Worm (Caenorhabditis elegans) whole organism, late embryonic: ENCODE results near the gene T21H3.1.

Experiments used
- C38D4.7 ChIP-seq: fragments of 200-800 bp; sonication (Bioruptor generic); optimal IDR thresholded peaks from 2 replicates; lab custom pipeline; 2018; ENCODE audit warnings: mild to moderate bottlenecking, missing genetic modification characterization, moderate library complexity, missing compliant biosample characterization
- F13H6.1 ChIP-seq: sonication (generic microtip); optimal IDR thresholded peaks from 2 replicates; lab custom pipeline; 2016; ENCODE audit warnings: missing genetic modification characterization, missing compliant biosample characterization
- T23F11.4 ChIP-seq: fragments of 200-800 bp; sonication (Bioruptor generic); optimal IDR thresholded peaks from 2 replicates; lab custom pipeline; 2018; ENCODE audit warnings: mild to moderate bottlenecking, missing genetic modification characterization, missing compliant biosample characterization
- ceh-9 ChIP-seq: sonication (generic microtip); optimal IDR thresholded peaks from 2 replicates; lab custom pipeline; 2016; ENCODE audit warnings: mild to moderate bottlenecking, missing genetic modification characterization, inconsistent platforms, missing compliant biosample characterization
- dve-1 ChIP-seq: sonication (generic microtip); optimal IDR thresholded peaks from 2 replicates; lab custom pipeline; 2017; ENCODE audit warnings: antibody characterized with exemption, mild to moderate bottlenecking, missing genetic modification characterization, missing compliant biosample characterization
- gmeb-2 ChIP-seq: sonication (generic microtip); optimal IDR thresholded peaks from 2 replicates; lab custom pipeline; 2016; ENCODE audit warnings: missing genetic modification characterization, inconsistent platforms, missing compliant biosample characterization
- hlh-13 ChIP-seq: fragments of 200-800 bp; sonication (Bioruptor generic); optimal IDR thresholded peaks from 2 replicates; lab custom pipeline; 2018; ENCODE audit warnings: mild to moderate bottlenecking, missing genetic modification characterization, missing compliant biosample characterization
- nfya-1 ChIP-seq: sonication (generic microtip); optimal IDR thresholded peaks from 2 replicates; lab custom pipeline; 2017; ENCODE audit warnings: missing genetic modification characterization, mild to moderate bottlenecking, missing compliant biosample characterization, antibody characterized with exemption, moderate library complexity
- tbx-2 ChIP-seq: sonication (generic microtip); optimal IDR thresholded peaks from 2 replicates; lab custom pipeline; 2016; ENCODE audit warnings: missing genetic modification characterization, missing compliant biosample characterization

DNA sequence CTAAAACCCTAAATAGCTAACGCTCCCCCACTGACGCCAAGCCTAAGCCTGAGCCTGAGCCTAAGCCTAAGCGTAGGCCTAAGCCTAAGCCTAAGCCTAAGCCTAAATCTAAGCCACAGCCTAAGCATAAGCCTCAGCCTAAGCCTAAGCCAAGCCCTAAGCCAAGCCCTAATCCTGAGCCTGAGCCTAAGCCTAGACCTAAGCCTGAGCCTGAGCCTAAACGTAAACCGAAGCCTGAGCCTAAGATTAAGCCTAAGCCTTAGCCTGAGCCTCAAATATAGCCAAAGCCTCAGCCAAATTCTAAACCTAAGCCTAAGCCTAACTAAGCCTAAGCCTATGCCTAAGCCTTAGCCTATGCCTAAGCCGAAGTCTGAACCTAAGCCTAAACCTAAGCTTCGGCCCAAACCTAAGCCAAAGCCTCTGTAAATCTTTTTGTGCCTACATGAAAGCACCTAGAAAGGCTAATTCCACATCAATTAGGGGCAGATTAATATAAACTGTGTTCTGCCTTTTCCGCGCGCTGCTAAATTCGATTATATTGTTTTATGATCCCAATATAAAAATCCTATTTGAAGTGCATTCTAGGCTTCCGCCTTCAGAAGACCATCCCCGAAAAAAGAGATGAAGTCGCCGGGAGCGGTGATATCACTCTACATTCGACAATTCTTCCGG lies 11.3 kb upstream of the T21H3.1 start, which contains the start of gene ptr-16:
- TF ChIP-seq hlh-13 (GFP tag; lab: Kevin White, UChicago) (no peak), dve-1 (tag; lab: Kevin White, UChicago) (peak; percentile 78), ceh-9 (tag; lab: Kevin White, UChicago) (no peak), F13H6.1 (tag; lab: Kevin White, UChicago) (no peak), tbx-2 (tag; lab: Kevin White, UChicago) (no peak), gmeb-2 (tag; lab: Kevin White, UChicago) (no peak), C38D4.7 (GFP tag; lab: Kevin White, UChicago) (no peak), nfya-1 (tag; lab: Kevin White, UChicago) (no peak), T23F11.4 (no peak)
